2 fruit fly cellular contexts compared by ENCODE assay signal in the genomic region with DNA sequence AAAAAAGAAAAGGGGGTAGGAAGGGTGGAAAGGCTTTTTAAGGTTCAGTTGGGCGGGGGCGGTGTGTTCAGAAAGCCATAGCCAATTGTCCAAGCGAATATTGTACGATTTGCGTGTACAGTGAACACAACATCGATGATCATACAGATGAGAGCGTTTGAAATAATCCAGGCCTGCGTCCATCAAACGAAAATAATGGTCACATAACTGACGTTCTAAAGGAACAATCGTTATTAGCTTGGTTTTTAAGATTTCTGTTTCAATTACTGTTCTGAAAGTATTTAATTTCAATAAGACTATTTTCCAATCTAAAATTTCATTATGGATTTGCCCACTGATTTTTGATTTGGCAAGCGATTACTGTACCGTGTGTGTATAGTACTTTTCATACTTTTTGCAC.
TF ChIP-seq lines count a peak whose summit lies in the region.

No protein-coding gene starts in this region.

- TF ChIP-seq CTCF in whole organism, embryonic (GFP tag; optimal IDR thresholded peaks at IDR 0.05; lab: Kevin White, UChicago) = no peak

TF ChIP-seq in whole organism, embryonic, 481 proteins besides CTCF, POLR2A, EP300 and RAD21 (continues in another document):
- TF ChIP-seq Doc3 (GFP tag; IDR thresholded peaks at IDR 0.05; lab: Robert Waterston, UW; ENCODE audit: partially characterized antibody) (no peak), Dref (GFP tag; IDR thresholded peaks at IDR 0.05; lab: Robert Waterston, UW) (no peak), CG1603 (tag; optimal IDR thresholded peaks at IDR 0.05; lab: Kevin White, UChicago) (no peak), CG10654 (GFP tag; optimal IDR thresholded peaks at IDR 0.05; lab: Kevin White, UChicago) (no peak), CG7271 (tag; optimal IDR thresholded peaks at IDR 0.05; lab: Kevin White, UChicago) (no peak), CG12391 (tag; optimal IDR thresholded peaks at IDR 0.05; lab: Kevin White, UChicago) (peak; percentile 2), CG2875 (GFP tag; optimal IDR thresholded peaks at IDR 0.05; lab: Kevin White, UChicago) (no peak), tx (GFP tag; optimal IDR thresholded peaks at IDR 0.05; lab: Kevin White, UChicago) (no peak), lab (GFP tag; optimal IDR thresholded peaks at IDR 0.05; lab: Kevin White, UChicago) (peak; percentile 10), kni (GFP tag; optimal IDR thresholded peaks at IDR 0.05; lab: Kevin White, UChicago) (no peak), CG34224 (GFP tag; IDR thresholded peaks at IDR 0.05; lab: Robert Waterston, UW; ENCODE audit: partially characterized antibody) (no peak), CG10431 (GFP tag; optimal IDR thresholded peaks at IDR 0.05; lab: Kevin White, UChicago) (no peak), Oli (tag; optimal IDR thresholded peaks at IDR 0.05; lab: Kevin White, UChicago) (peak; percentile 13), slou (GFP tag; optimal IDR thresholded peaks at IDR 0.05; lab: Kevin White, UChicago) (no peak), CG8089 (GFP tag; optimal IDR thresholded peaks at IDR 0.05; lab: Kevin White, UChicago) (no peak), Optix (GFP tag; IDR thresholded peaks at IDR 0.05; lab: Robert Waterston, UW) (no peak), ash1 (GFP tag; optimal IDR thresholded peaks at IDR 0.05; lab: Kevin White, UChicago) (no peak), tll (GFP tag; optimal IDR thresholded peaks at IDR 0.05; lab: Kevin White, UChicago) (no peak), CG16813 (GFP tag; IDR thresholded peaks at IDR 0.05; lab: Robert Waterston, UW; ENCODE audit: partially characterized antibody) (no peak), Bgb (GFP tag; IDR thresholded peaks at IDR 0.05; lab: Robert Waterston, UW; ENCODE audit: partially characterized antibody) (no peak), CG6854 (GFP tag; optimal IDR thresholded peaks at IDR 0.05; lab: Kevin White, UChicago) (no peak), unc-4 (GFP tag; IDR thresholded peaks at IDR 0.05; lab: Robert Waterston, UW; ENCODE audit: partially characterized antibody) (no peak), Fer1 (GFP tag; optimal IDR thresholded peaks at IDR 0.05; lab: Kevin White, UChicago) (peak; percentile 20), CG4730 (GFP tag; IDR thresholded peaks at IDR 0.05; lab: Robert Waterston, UW) (no peak), Camta (GFP tag; optimal IDR thresholded peaks at IDR 0.05; lab: Kevin White, UChicago) (no peak), CG31365 (tag; optimal IDR thresholded peaks at IDR 0.05; lab: Kevin White, UChicago) (no peak), CoRest (tag; optimal IDR thresholded peaks at IDR 0.05; lab: Kevin White, UChicago) (peak; percentile 4), cato (GFP tag; optimal IDR thresholded peaks at IDR 0.05; lab: Kevin White, UChicago; ENCODE audit: borderline replicate concordance) (no peak), pum (GFP tag; optimal IDR thresholded peaks at IDR 0.05; lab: Kevin White, UChicago) (no peak), nom (GFP tag; optimal IDR thresholded peaks at IDR 0.05; lab: Kevin White, UChicago) (no peak), CG32772 (GFP tag; IDR thresholded peaks at IDR 0.05; lab: Robert Waterston, UW) (no peak), CG12236 (GFP tag; optimal IDR thresholded peaks at IDR 0.05; lab: Kevin White, UChicago) (no peak), en (GFP tag; optimal IDR thresholded peaks at IDR 0.05; lab: Kevin White, UChicago) (no peak), slbo (GFP tag; IDR thresholded peaks at IDR 0.05; lab: Robert Waterston, UW) (no peak), grau (tag; optimal IDR thresholded peaks at IDR 0.05; lab: Kevin White, UChicago) (peak; percentile 72), CG1832 (GFP tag; optimal IDR thresholded peaks at IDR 0.05; lab: Kevin White, UChicago) (no peak), ap (GFP tag; IDR thresholded peaks at IDR 0.05; lab: Robert Waterston, UW) (no peak), pita (GFP tag; optimal IDR thresholded peaks at IDR 0.05; lab: Kevin White, UChicago) (no peak), prd (optimal IDR thresholded peaks at IDR 0.05; lab: Kevin White, UChicago) (no peak), prd (GFP tag; IDR thresholded peaks at IDR 0.05; lab: Robert Waterston, UW) (peak; percentile 30; the same call in 1 of the 3 replicates), CG42726 (GFP tag; IDR thresholded peaks at IDR 0.05; lab: Robert Waterston, UW; ENCODE audit: partially characterized antibody) (no peak), CG5953 (GFP tag; IDR thresholded peaks at IDR 0.05; lab: Robert Waterston, UW) (no peak), dmrt11E (tag; optimal IDR thresholded peaks at IDR 0.05; lab: Kevin White, UChicago) (no peak), CG12155 (GFP tag; optimal IDR thresholded peaks at IDR 0.05; lab: Kevin White, UChicago) (no peak)

TF ChIP-seq in whole organism, prepupa, 60 proteins besides CTCF, POLR2A, EP300 and RAD21:
- peak; percentile 33 for TF ChIP-seq Eip78C (GFP tag; lab: Kevin White, UChicago)
- TF ChIP-seq spab (GFP tag; optimal IDR thresholded peaks at IDR 0.05; lab: Kevin White, UChicago) = no peak
